Worm (Caenorhabditis elegans): ENCODE measurements around the gene Y116A8C.465.

- no peak for TF ChIP-seq zag-1 (tag; optimal IDR thresholded peaks at IDR 0.05)
- no peak for TF ChIP-seq unc-39 (tag; optimal IDR thresholded peaks at IDR 0.05)
- TF ChIP-seq spr-3 (GFP tag; optimal IDR thresholded peaks at IDR 0.05) = no peak
- no peak for TF ChIP-seq pha-4 (GFP tag; IDR thresholded peaks at IDR 0.05)
- TF ChIP-seq pha-4 (tag; optimal IDR thresholded peaks at IDR 0.05) = no peak
- TF ChIP-seq lin-13 (GFP tag; optimal IDR thresholded peaks at IDR 0.05) = no peak
- TF ChIP-seq lsy-2 (tag; optimal IDR thresholded peaks at IDR 0.05) = no peak
- TF ChIP-seq nhr-11 (tag; optimal IDR thresholded peaks at IDR 0.05) = no peak
- TF ChIP-seq mxl-3 (GFP tag; optimal IDR thresholded peaks at IDR 0.05) = no peak
- TF ChIP-seq Y75B8A.6 (GFP tag; IDR thresholded peaks at IDR 0.05) = no peak
- TF ChIP-seq lir-3 (tag; optimal IDR thresholded peaks at IDR 0.05) = no peak
- no peak for TF ChIP-seq lin-39 (tag; optimal IDR thresholded peaks at IDR 0.05)
- no peak for TF ChIP-seq daf-8 (GFP tag; IDR thresholded peaks at IDR 0.05)
These were observed 35.7 kb downstream of the Y116A8C.465 start for ce11 chrIV:17100628-17101338.
